Worm (Caenorhabditis elegans): ENCODE results near the gene metl-13.

DNA sequence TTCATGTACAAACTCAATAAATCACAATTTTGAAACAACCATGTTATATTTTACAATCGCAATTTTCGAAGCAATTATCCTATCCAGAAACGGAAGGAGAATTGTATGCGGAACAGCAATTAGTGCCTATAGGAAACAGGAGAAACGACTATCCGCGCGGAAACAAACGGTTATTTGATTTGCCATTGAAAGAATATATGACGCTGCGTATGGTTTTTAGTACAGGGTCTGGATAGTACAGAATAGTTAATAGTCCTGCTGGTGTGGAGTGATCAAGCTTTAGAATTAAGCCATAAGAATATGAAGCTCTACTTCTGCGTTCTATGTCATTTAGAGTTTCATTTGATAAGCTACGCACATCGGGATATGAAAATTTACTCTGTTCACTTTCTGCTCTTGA lies 12.0 kb downstream of the metl-13 start:
- TF ChIP-seq nhr-6 (tag; optimal IDR thresholded peaks at IDR 0.05) (no peak), mdt-29 (GFP tag; IDR thresholded peaks at IDR 0.05) (no peak), ZK546.5 (tag; optimal IDR thresholded peaks at IDR 0.05) (no peak), attf-4 (tag; optimal IDR thresholded peaks at IDR 0.05) (no peak), unc-62 (GFP tag; optimal IDR thresholded peaks at IDR 0.05 in 1 of 2) (no peak), unc-62 (tag; optimal IDR thresholded peaks at IDR 0.05) (no peak), ZK337.2 (GFP tag; IDR thresholded peaks at IDR 0.05) (no peak), daf-12 (tag; optimal IDR thresholded peaks at IDR 0.05) (no peak), F37D6.2 (tag; optimal IDR thresholded peaks at IDR 0.05) (no peak), nhr-28 (tag; optimal IDR thresholded peaks at IDR 0.05) (no peak), F26F4.8 (GFP tag; conservative IDR thresholded peaks at IDR 0.05) (no peak), pha-4 (GFP tag; IDR thresholded peaks at IDR 0.05) (no peak), pha-4 (tag; optimal IDR thresholded peaks at IDR 0.05) (no peak), fos-1 (tag; optimal IDR thresholded peaks at IDR 0.05) (no peak), ceh-44 (GFP tag; IDR thresholded peaks at IDR 0.05) (no peak), nhr-237 (tag; optimal IDR thresholded peaks at IDR 0.05) (no peak)

All from whole organism, L4 larva.